Fruit fly (Drosophila melanogaster) whole organism, embryonic: Measurements from ENCODE around the gene CG14302.

Experiments
- Asciz ChIP-seq: fragments of 200-800 bp; sonication (Bioruptor generic); optimal IDR thresholded peaks from 2 replicates; lab custom pipeline; 2017; ENCODE audit warnings: missing biosample characterization, mild to moderate bottlenecking, missing genetic modification characterization, missing genetic modification reagents
- B-H2 ChIP-seq: fragments of 200-800 bp; sonication (Bioruptor generic); optimal IDR thresholded peaks from 2 replicates; lab custom pipeline; 2018; ENCODE audit warnings: missing biosample characterization, mild to moderate bottlenecking, missing genetic modification characterization
- Bgb ChIP-seq: fragments of 200-800 bp; sonication (Bioruptor generic); IDR thresholded peaks from 2 replicates; pipeline ENCODE4 v1.3.6; 2022; ENCODE audit warnings: missing biosample characterization, missing genetic modification characterization; ENCODE audit not compliant: partially characterized antibody
- CG10979 ChIP-seq: fragments of 200-800 bp; sonication (Bioruptor generic); optimal IDR thresholded peaks from 2 replicates; lab custom pipeline; 2018; ENCODE audit warnings: missing biosample characterization, mild to moderate bottlenecking, missing genetic modification characterization, moderate library complexity
- CG12391 ChIP-seq: fragments of 200-800 bp; sonication (Bioruptor generic); optimal IDR thresholded peaks from 3 replicates; lab custom pipeline; 2018; ENCODE audit warnings: missing biosample characterization, mild to moderate bottlenecking, missing genetic modification characterization, moderate library complexity
- CG13296 ChIP-seq: fragments of 200-800 bp; sonication (Bioruptor generic); optimal IDR thresholded peaks from 3 replicates; lab custom pipeline; 2018; ENCODE audit warnings: missing biosample characterization, mild to moderate bottlenecking, missing genetic modification characterization
- CG14441 ChIP-seq: fragments of 200-800 bp; sonication (Bioruptor generic); IDR thresholded peaks from 2 replicates; pipeline ENCODE4 v1.3.6; 2022; ENCODE audit warnings: missing biosample characterization, missing genetic modification characterization
- CG16863 ChIP-seq: fragments of 200-800 bp; sonication (Bioruptor generic); optimal IDR thresholded peaks from 3 replicates; lab custom pipeline; 2016; ENCODE audit warnings: missing biosample characterization, missing genetic modification characterization
- CG18011 ChIP-seq: fragments of 200-800 bp; sonication (Bioruptor generic); optimal IDR thresholded peaks from 2 replicates; lab custom pipeline; 2017; ENCODE audit warnings: missing biosample characterization, missing genetic modification characterization, mild to moderate bottlenecking, moderate library complexity, missing genotype
- CG33557 ChIP-seq: fragments of 200-800 bp; sonication (Bioruptor generic); optimal IDR thresholded peaks from 2 replicates; lab custom pipeline; 2019; ENCODE audit warnings: missing biosample characterization, mild to moderate bottlenecking, missing genetic modification characterization, moderate library complexity
- CG34224 ChIP-seq: fragments of 200-800 bp; sonication (Bioruptor generic); IDR thresholded peaks from 3 replicates; pipeline ENCODE4 v1.3.6; 2022; ENCODE audit warnings: missing biosample characterization, missing genetic modification characterization; ENCODE audit not compliant: partially characterized antibody
- CG4360 ChIP-seq: fragments of 200-800 bp; sonication (Bioruptor generic); IDR thresholded peaks from 2 replicates; pipeline ENCODE4 v1.3.6; 2022; ENCODE audit warnings: missing biosample characterization, missing genetic modification characterization
- CG4707 ChIP-seq: fragments of 200-800 bp; sonication (Bioruptor generic); optimal IDR thresholded peaks from 2 replicates; lab custom pipeline; 2018; ENCODE audit warnings: missing biosample characterization, mild to moderate bottlenecking, missing genetic modification characterization, moderate library complexity
- CG4820 ChIP-seq: fragments of 200-800 bp; sonication (Bioruptor generic); optimal IDR thresholded peaks from 3 replicates; lab custom pipeline; 2016; ENCODE audit warnings: missing biosample characterization, missing genetic modification characterization
- CG6272 ChIP-seq: fragments of 200-800 bp; sonication (Bioruptor generic); IDR thresholded peaks from 2 replicates; pipeline ENCODE4 v1.3.6; 2022; ENCODE audit warnings: missing biosample characterization, missing genetic modification characterization
- CG7271 ChIP-seq: fragments of 200-800 bp; sonication (Bioruptor generic); optimal IDR thresholded peaks from 2 replicates; lab custom pipeline; 2018; ENCODE audit warnings: missing biosample characterization, mild to moderate bottlenecking, missing genetic modification characterization, moderate library complexity
- CG7372 ChIP-seq: fragments of 200-800 bp; sonication (Bioruptor generic); IDR thresholded peaks from 2 replicates; pipeline ENCODE4 v1.3.6; 2022; ENCODE audit warnings: missing biosample characterization, missing genetic modification characterization
- CG7786 ChIP-seq: fragments of 200-800 bp; sonication (Bioruptor generic); optimal IDR thresholded peaks from 2 replicates; lab custom pipeline; 2016; ENCODE audit warnings: missing biosample characterization, missing genetic modification characterization
- CG8388 ChIP-seq: fragments of 200-800 bp; sonication (Bioruptor generic); optimal IDR thresholded peaks from 2 replicates; lab custom pipeline; 2019; ENCODE audit warnings: missing biosample characterization, mild to moderate bottlenecking, missing genetic modification characterization, moderate library complexity
- CG8765 ChIP-seq: fragments of 200-800 bp; sonication (Bioruptor generic); IDR thresholded peaks from 2 replicates; pipeline ENCODE4 v1.3.6; 2022; ENCODE audit warnings: missing biosample characterization, missing genetic modification characterization
- CG9215 ChIP-seq: fragments of 200-800 bp; sonication (Bioruptor generic); IDR thresholded peaks from 2 replicates; pipeline ENCODE4 v1.3.6; 2022; ENCODE audit warnings: missing biosample characterization, missing genetic modification characterization
- D ChIP-seq, 2 experiments: fragments of 200-800 bp in 1 of 2; fragments of >200 bp in 1 of 2; sonication (Bioruptor generic) in 1 of 2; optimal IDR thresholded peaks; 2 replicates in 1 of 2; 3 replicates in 1 of 2; lab custom pipeline; 2017; ENCODE audit warnings: mild to moderate bottlenecking in 1 of 2, missing biosample characterization in 1 of 2, missing genetic modification characterization in 1 of 2, missing genetic modification reagents in 1 of 2
- Dll ChIP-seq: fragments of 200-800 bp; sonication (Bioruptor generic); IDR thresholded peaks from 4 replicates; pipeline ENCODE4 v1.3.6; 2022; ENCODE audit warnings: missing biosample characterization, missing genetic modification characterization; ENCODE audit not compliant: partially characterized antibody
- Dp ChIP-seq: fragments of 200-800 bp; sonication (Bioruptor generic); optimal IDR thresholded peaks from 2 replicates; lab custom pipeline; 2018; ENCODE audit warnings: missing biosample characterization, mild to moderate bottlenecking, missing genetic modification characterization, moderate library complexity
- Eip74EF ChIP-seq, 2 experiments: fragments of 200-800 bp in 1 of 2; fragments of >200 bp in 1 of 2; sonication (Bioruptor generic) in 1 of 2; optimal IDR thresholded peaks; 2 replicates each; lab custom pipeline; 2017 to 2019; ENCODE audit warnings: missing biosample characterization in 2 of 2, missing genetic modification characterization in 2 of 2, mild to moderate bottlenecking in 1 of 2, moderate library complexity in 1 of 2
- Hr3 ChIP-seq: fragments of 200-800 bp; sonication (Bioruptor generic); optimal IDR thresholded peaks from 3 replicates; lab custom pipeline; 2016; ENCODE audit warnings: missing biosample characterization, missing genetic modification characterization
- Hr78 ChIP-seq, 2 experiments: fragments of 200-800 bp in 1 of 2; fragments of >200 bp in 1 of 2; sonication (Bioruptor generic) in 1 of 2; optimal IDR thresholded peaks; 2 replicates each; lab custom pipeline; 2017 to 2019; ENCODE audit warnings: missing biosample characterization in 2 of 2, missing genetic modification characterization in 2 of 2, mild to moderate bottlenecking in 1 of 2, moderate library complexity in 1 of 2
- Jarid2 ChIP-seq: fragments of 200-800 bp; sonication (Bioruptor generic); optimal IDR thresholded peaks from 3 replicates; lab custom pipeline; 2017; ENCODE audit warnings: mild to moderate bottlenecking, missing biosample characterization, missing genetic modification reagents, missing genetic modification characterization
- NC2α ChIP-seq: fragments of 200-800 bp; sonication (Bioruptor generic); optimal IDR thresholded peaks from 2 replicates; lab custom pipeline; 2016; ENCODE audit warnings: missing biosample characterization, missing genetic modification characterization
- Nf-YB ChIP-seq: fragments of 200-800 bp; sonication (Bioruptor generic); optimal IDR thresholded peaks from 3 replicates; lab custom pipeline; 2019; ENCODE audit warnings: missing biosample characterization, mild to moderate bottlenecking, missing genetic modification characterization, moderate library complexity
- YL-1 ChIP-seq: fragments of 200-800 bp; sonication (Bioruptor generic); optimal IDR thresholded peaks from 3 replicates; lab custom pipeline; 2017; ENCODE audit warnings: missing biosample characterization, mild to moderate bottlenecking, missing genetic modification characterization
- abd-A ChIP-seq: fragments of 200-800 bp; sonication (Bioruptor generic); optimal IDR thresholded peaks from 3 replicates; lab custom pipeline; 2019; ENCODE audit warnings: missing biosample characterization, mild to moderate bottlenecking, missing genetic modification characterization, moderate library complexity
- amos ChIP-seq: fragments of 200-800 bp; sonication (Bioruptor generic); IDR thresholded peaks from 2 replicates; pipeline ENCODE4 v1.3.6; 2022; ENCODE audit warnings: missing biosample characterization, missing genetic modification characterization; ENCODE audit not compliant: partially characterized antibody
- bab2 ChIP-seq: fragments of 200-800 bp; sonication (Bioruptor generic); optimal IDR thresholded peaks from 2 replicates; lab custom pipeline; 2016; ENCODE audit warnings: missing biosample characterization, missing genetic modification characterization
- btn ChIP-seq: fragments of 200-800 bp; sonication (Bioruptor generic); optimal IDR thresholded peaks from 2 replicates; lab custom pipeline; 2016; ENCODE audit warnings: missing biosample characterization, missing genetic modification characterization
- cg ChIP-seq: fragments of 200-800 bp; sonication (Bioruptor generic); optimal IDR thresholded peaks from 3 replicates; lab custom pipeline; 2019; ENCODE audit warnings: missing biosample characterization, mild to moderate bottlenecking, missing genetic modification characterization, moderate library complexity
- dm ChIP-seq: fragments of 200-800 bp; sonication (Bioruptor generic); optimal IDR thresholded peaks from 3 replicates; lab custom pipeline; 2016; ENCODE audit warnings: missing biosample characterization, missing genetic modification characterization
- dmrt99B ChIP-seq: fragments of 200-800 bp; sonication (Bioruptor generic); optimal IDR thresholded peaks from 2 replicates; lab custom pipeline; 2018; ENCODE audit warnings: missing biosample characterization, mild to moderate bottlenecking, missing genetic modification characterization, moderate library complexity
- esg ChIP-seq: fragments of 200-800 bp; sonication (Bioruptor generic); conservative IDR thresholded peaks from 2 replicates; pipeline ENCODE4 v1.3.6; 2022; ENCODE audit warnings: missing biosample characterization, missing genetic modification characterization
- gce ChIP-seq: fragments of 200-800 bp; sonication (Bioruptor generic); IDR thresholded peaks from 3 replicates; pipeline ENCODE4 v1.3.6; 2022; ENCODE audit warnings: missing biosample characterization, missing genetic modification characterization
- grn ChIP-seq: fragments of 200-800 bp; sonication (Bioruptor generic); optimal IDR thresholded peaks from 3 replicates; lab custom pipeline; 2017; ENCODE audit warnings: missing biosample characterization, missing genetic modification characterization
- h ChIP-seq: fragments of >200 bp; optimal IDR thresholded peaks from 2 replicates; lab custom pipeline; 2017
- hkb ChIP-seq, 2 experiments: fragments of 200-800 bp in 1 of 2; fragments of >200 bp in 1 of 2; sonication (Bioruptor generic) in 1 of 2; IDR thresholded peaks in 1 of 2; optimal IDR thresholded peaks in 1 of 2; 2 replicates each; pipeline versions ENCODE4 v1.3.6 to Lab custom; 2017 to 2022; ENCODE audit warnings: missing biosample characterization in 1 of 2, missing genetic modification characterization in 1 of 2
- inv ChIP-seq: fragments of 200-800 bp; sonication (Bioruptor generic); IDR thresholded peaks from 2 replicates; pipeline ENCODE4 v1.3.6; 2022; ENCODE audit warnings: missing biosample characterization, missing genetic modification characterization; ENCODE audit not compliant: partially characterized antibody
- nau ChIP-seq: fragments of 200-800 bp; sonication (Bioruptor generic); optimal IDR thresholded peaks from 3 replicates; lab custom pipeline; 2017; ENCODE audit warnings: missing biosample characterization, mild to moderate bottlenecking, missing genetic modification characterization, missing genetic modification reagents
- org-1 ChIP-seq: fragments of 200-800 bp; sonication (Bioruptor generic); optimal IDR thresholded peaks from 2 replicates; lab custom pipeline; 2017; ENCODE audit warnings: missing biosample characterization, missing genetic modification characterization
- pan ChIP-seq, 4 experiments: fragments of >200 bp in 3 of 4; fragments of 200-800 bp in 1 of 4; sonication (Bioruptor generic) in 1 of 4; optimal IDR thresholded peaks in 3 of 4; IDR thresholded peaks in 1 of 4; 2 replicates each; pipeline versions ENCODE4 v1.3.6 to Lab custom; 2017 to 2022; ENCODE audit warnings: missing biosample characterization in 2 of 4, missing genetic modification characterization in 2 of 4, mixed read lengths in 1 of 4
- sug ChIP-seq: fragments of 200-800 bp; optimal IDR thresholded peaks from 2 replicates; lab custom pipeline; 2019; ENCODE audit warnings: missing biosample characterization, mild to moderate bottlenecking, missing genetic modification characterization, moderate library complexity

The CG14302 gene

dm6 chr3R:18738086-18738485 lies 5.6 kb downstream of the CG14302 start (continued):
- TF ChIP-seq YL-1 (GFP tag; lab: Kevin White, UChicago) = no peak
- no peak for TF ChIP-seq CG10979 (tag; lab: Kevin White, UChicago)
- TF ChIP-seq CG7786 = no peak
- TF ChIP-seq D (optimal IDR thresholded peaks at IDR 0.05; lab: Kevin White, UChicago) = no peak
- no peak for TF ChIP-seq D (GFP tag; optimal IDR thresholded peaks at IDR 0.05; lab: Kevin White, UChicago)
- no peak for TF ChIP-seq NC2α (GFP tag; lab: Kevin White, UChicago)
- TF ChIP-seq CG4360 = no peak
- no peak for TF ChIP-seq CG16863
- no peak for TF ChIP-seq Eip74EF (GFP tag; optimal IDR thresholded peaks at IDR 0.05; lab: Kevin White, UChicago)
- no peak for TF ChIP-seq org-1
- no peak for TF ChIP-seq Jarid2
- TF ChIP-seq hkb (optimal IDR thresholded peaks at IDR 0.05; lab: Kevin White, UChicago) = no peak
- no peak for TF ChIP-seq hkb (GFP tag; IDR thresholded peaks at IDR 0.05; lab: Robert Waterston, UW)
- TF ChIP-seq amos = peak; percentile 46
- no peak for TF ChIP-seq Asciz (GFP tag; lab: Kevin White, UChicago)
- TF ChIP-seq CG8765 (GFP tag; lab: Robert Waterston, UW) = peak; percentile 10; the same call in 1 of the 2 replicates
- peak; percentile 37; the same call in 1 of the 2 replicates for TF ChIP-seq Bgb (GFP tag; lab: Robert Waterston, UW)
- peak; percentile 8 for TF ChIP-seq dm (GFP tag; lab: Kevin White, UChicago)
- no peak for TF ChIP-seq btn
- TF ChIP-seq bab2 (GFP tag; lab: Kevin White, UChicago) = no peak
- no peak for TF ChIP-seq B-H2 (GFP tag; lab: Kevin White, UChicago)
- no peak for TF ChIP-seq CG4707
- TF ChIP-seq h (lab: Kevin White, UChicago) = no peak
- no peak for TF ChIP-seq CG34224 (GFP tag; lab: Robert Waterston, UW)
- no peak for TF ChIP-seq CG13296 (GFP tag; lab: Kevin White, UChicago)
- TF ChIP-seq esg (GFP tag; lab: Robert Waterston, UW) = no peak
- no peak for TF ChIP-seq gce (GFP tag; lab: Robert Waterston, UW)
- TF ChIP-seq Dp (GFP tag; lab: Kevin White, UChicago) = no peak
- TF ChIP-seq CG9215 (GFP tag; lab: Robert Waterston, UW) = no peak
- no peak for TF ChIP-seq Hr78 (GFP tag; optimal IDR thresholded peaks at IDR 0.05; lab: Kevin White, UChicago)
- TF ChIP-seq abd-A (tag; lab: Kevin White, UChicago) = no peak
- no peak for TF ChIP-seq sug (tag; lab: Kevin White, UChicago)
- TF ChIP-seq CG7271 = no peak
- TF ChIP-seq CG8388 (GFP tag; lab: Kevin White, UChicago) = no peak
- peak; percentile 15; the same call in 1 of the 4 replicates for TF ChIP-seq Dll (GFP tag; lab: Robert Waterston, UW)
- peak; percentile 19; the same call in 1 of the 2 replicates for TF ChIP-seq inv
- no peak for TF ChIP-seq CG12391 (tag; lab: Kevin White, UChicago)
- TF ChIP-seq CG6272 (GFP tag; lab: Robert Waterston, UW) = no peak
- TF ChIP-seq CG18011 (GFP tag; lab: Kevin White, UChicago) = no peak
- no peak for TF ChIP-seq CG7372 (GFP tag; lab: Robert Waterston, UW)
- TF ChIP-seq Nf-YB (GFP tag; lab: Kevin White, UChicago) = no peak
- TF ChIP-seq CG14441 (GFP tag; lab: Robert Waterston, UW) = peak; percentile 17; the same call in 1 of the 2 replicates
- TF ChIP-seq pan (optimal IDR thresholded peaks at IDR 0.05; lab: Kevin White, UChicago) = no peak
- peak in 1 of 2 experiments; percentile 6 for TF ChIP-seq pan (GFP tag; optimal IDR thresholded peaks at IDR 0.05 in 1 of 2, IDR thresholded peaks at IDR 0.05 in 1 of 2)
- no peak for TF ChIP-seq CG4820 (GFP tag; lab: Kevin White, UChicago)
- TF ChIP-seq nau (GFP tag; lab: Kevin White, UChicago) = no peak
- peak; percentile 32 for TF ChIP-seq grn (GFP tag; lab: Kevin White, UChicago)
- no peak for TF ChIP-seq cg (GFP tag; lab: Kevin White, UChicago)
- TF ChIP-seq dmrt99B = no peak
- TF ChIP-seq Hr3 = no peak
- TF ChIP-seq CG33557 = no peak
